Fruit fly (Drosophila melanogaster) Kc167 (cell line): ENCODE data around the gene qtc.

Experiments
- Myc ChIP-seq: fragments of >200 bp; optimal IDR thresholded peaks from 2 replicates; lab custom pipeline; 2017; ENCODE audit warnings: missing external identifiers
- Sin3A ChIP-seq: fragments of >200 bp; optimal IDR thresholded peaks from 2 replicates; lab custom pipeline; 2018; ENCODE audit warnings: missing external identifiers
- insv ChIP-seq: fragments of >200 bp; optimal IDR thresholded peaks from 3 replicates; lab custom pipeline; 2018; ENCODE audit warnings: missing external identifiers
- psq ChIP-seq: fragments of >200 bp; optimal IDR thresholded peaks from 2 replicates; lab custom pipeline; 2017; ENCODE audit warnings: missing external identifiers
- ttk ChIP-seq: sonication (Bioruptor generic); optimal IDR thresholded peaks from 2 replicates; lab custom pipeline; 2017; ENCODE audit warnings: missing external identifiers

DNA sequence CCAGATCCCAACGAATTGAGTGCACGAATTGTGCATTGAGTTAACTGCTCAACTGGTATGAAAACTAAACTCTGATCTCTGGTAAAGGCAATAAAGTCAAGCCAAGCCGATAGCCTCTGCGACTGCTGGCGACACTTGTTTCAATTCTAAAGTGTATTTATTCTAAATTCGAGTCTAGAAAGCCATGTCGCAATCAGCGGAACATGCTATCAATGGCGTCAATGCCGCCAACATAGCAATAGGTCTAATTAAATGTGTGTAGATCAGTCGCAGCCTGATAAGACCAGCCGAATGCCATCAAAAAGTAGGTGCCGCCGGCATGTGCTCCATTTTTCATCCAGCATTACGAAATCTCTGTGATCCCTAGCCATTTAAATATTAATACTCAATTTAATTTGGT, 35.1 kb upstream of the qtc start:
- TF ChIP-seq psq (lab: Kevin White, UChicago), result no peak
- TF ChIP-seq Myc (lab: Kevin White, UChicago), result no peak
- no peak for TF ChIP-seq Sin3A (lab: Kevin White, UChicago)
- no peak for TF ChIP-seq ttk
- TF ChIP-seq insv (lab: Kevin White, UChicago), result no peak
